Fruit fly (Drosophila melanogaster) whole organism, embryonic: ENCODE measurements around the gene CG33268.

Source experiments
- CG14965 ChIP-seq: fragments of 200-800 bp; sonication (Bioruptor generic); optimal IDR thresholded peaks from 2 replicates; lab custom pipeline; 2016; ENCODE audit warnings: missing biosample characterization, missing genetic modification characterization, borderline replicate concordance
- CG17186 ChIP-seq: fragments of 200-800 bp; sonication (Bioruptor generic); optimal IDR thresholded peaks from 3 replicates; lab custom pipeline; 2017; ENCODE audit warnings: missing biosample characterization, missing genetic modification reagents, missing genetic modification characterization
- CG17359 ChIP-seq: fragments of 200-800 bp; sonication (Bioruptor generic); optimal IDR thresholded peaks from 3 replicates; lab custom pipeline; 2018; ENCODE audit warnings: missing biosample characterization, mild to moderate bottlenecking, missing genetic modification characterization, moderate library complexity
- Gsc ChIP-seq: fragments of 200-800 bp; sonication (Bioruptor generic); IDR thresholded peaks from 2 replicates; pipeline ENCODE4 v1.3.6; 2022; ENCODE audit warnings: missing biosample characterization, missing genetic modification characterization
- Sry-δ ChIP-seq: fragments of 200-800 bp; sonication (Bioruptor generic); optimal IDR thresholded peaks from 2 replicates; lab custom pipeline; 2016; ENCODE audit warnings: missing biosample characterization, missing genetic modification characterization
- Taf1 ChIP-seq: fragments of 200-800 bp; sonication (Bioruptor generic); IDR thresholded peaks from 2 replicates; pipeline ENCODE4 v1.3.6; 2022; ENCODE audit warnings: missing biosample characterization, missing genetic modification characterization
- bsh ChIP-seq, 2 experiments: fragments of 200-800 bp; sonication (Bioruptor generic); optimal IDR thresholded peaks; 2 replicates each; lab custom pipeline; 2017 to 2018; ENCODE audit warnings: mild to moderate bottlenecking in 2 of 2, missing biosample characterization in 2 of 2, missing genetic modification characterization in 2 of 2, moderate library complexity in 1 of 2
- her ChIP-seq: fragments of 200-800 bp; sonication (Bioruptor generic); optimal IDR thresholded peaks from 2 replicates; lab custom pipeline; 2016; ENCODE audit warnings: missing biosample characterization, missing genetic modification characterization
- peb ChIP-seq: fragments of 200-800 bp; sonication (Bioruptor generic); IDR thresholded peaks from 2 replicates; pipeline ENCODE4 v1.3.6; 2022; ENCODE audit warnings: missing biosample characterization, missing genetic modification characterization
- slp2 ChIP-seq: fragments of 200-800 bp; sonication (Bioruptor generic); optimal IDR thresholded peaks from 2 replicates; lab custom pipeline; 2016; ENCODE audit warnings: missing biosample characterization, missing genetic modification characterization
- stc ChIP-seq: fragments of 200-800 bp; sonication (Bioruptor generic); IDR thresholded peaks from 2 replicates; pipeline ENCODE4 v1.3.6; 2022; ENCODE audit warnings: missing biosample characterization, missing genetic modification characterization

- no peak for TF ChIP-seq slp2 (GFP tag; lab: Kevin White, UChicago)
- no peak for TF ChIP-seq CG17186 (GFP tag; lab: Kevin White, UChicago)
- no peak for TF ChIP-seq CG14965 (GFP tag; lab: Kevin White, UChicago)
- no peak for TF ChIP-seq her (GFP tag; lab: Kevin White, UChicago)
- no peak for TF ChIP-seq Taf1 (GFP tag; lab: Robert Waterston, UW)
- no peak for TF ChIP-seq Sry-δ
- no peak for TF ChIP-seq Gsc (GFP tag; lab: Robert Waterston, UW)
- no peak for TF ChIP-seq CG17359 (tag; lab: Kevin White, UChicago)
- TF ChIP-seq bsh (GFP tag; optimal IDR thresholded peaks at IDR 0.05; lab: Kevin White, UChicago): no peak
- no peak for TF ChIP-seq stc (GFP tag; lab: Robert Waterston, UW)
- no peak for TF ChIP-seq peb (GFP tag; lab: Robert Waterston, UW)
These were observed 10.1 kb downstream of the CG33268 start, which contains the start of gene CG43391 for dm6 chr3L:11580919-11581318.
